Worm (Caenorhabditis elegans): ENCODE results near the gene crn-7.

DNA sequence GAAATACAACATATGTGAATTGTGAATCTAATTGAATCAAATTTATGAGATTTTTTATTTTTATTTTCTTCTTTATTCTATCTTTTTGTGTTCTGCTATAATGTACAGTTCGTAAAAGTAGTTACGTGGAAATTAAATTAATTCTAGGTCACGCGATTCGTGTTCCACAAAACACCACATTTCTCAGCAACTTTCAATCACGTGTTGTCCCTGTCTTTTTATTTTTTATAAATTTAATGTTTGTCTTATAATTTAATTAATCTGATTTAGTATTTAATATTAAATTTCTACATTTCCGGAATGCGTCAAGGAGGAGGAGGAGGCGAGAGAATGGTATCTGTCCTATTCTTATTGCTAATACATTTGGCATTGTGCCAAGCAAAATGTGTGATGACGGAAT, 10.3 kb upstream of the crn-7 start, which contains the start of gene ncr-2:
- TF ChIP-seq med-1 (GFP tag; optimal IDR thresholded peaks at IDR 0.05; ENCODE audit: insufficient read depth) (no peak), ztf-29 (GFP tag; IDR thresholded peaks at IDR 0.05) (no peak), klf-2 (GFP tag; conservative IDR thresholded peaks at IDR 0.05) (no peak), tab-1 (GFP tag; IDR thresholded peaks at IDR 0.05) (no peak), ztf-23 (GFP tag; IDR thresholded peaks at IDR 0.05) (no peak)

Measured in whole organism, midembryonic.